Fruit fly (Drosophila melanogaster) whole organism, embryonic: Measurements from ENCODE around the gene CG33489.
"Not testable (repeated sequence)": the region's sequence is repeated elsewhere in the genome, so short reads cannot be mapped to it uniquely, and the experiment has no call there.

Source experiments
- Asciz ChIP-seq: fragments of 200-800 bp; sonication (Bioruptor generic); optimal IDR thresholded peaks from 2 replicates; lab custom pipeline; 2017; ENCODE audit warnings: missing biosample characterization, mild to moderate bottlenecking, missing genetic modification characterization, missing genetic modification reagents
- BEAF-32 ChIP-seq: fragments of 200-800 bp; sonication (Bioruptor generic); optimal IDR thresholded peaks from 3 replicates; lab custom pipeline; 2017; ENCODE audit warnings: missing biosample characterization, missing genetic modification characterization, mild to moderate bottlenecking, moderate library complexity, missing genetic modification reagents
- Bgb ChIP-seq: fragments of 200-800 bp; sonication (Bioruptor generic); IDR thresholded peaks from 2 replicates; pipeline ENCODE4 v1.3.6; 2022; ENCODE audit warnings: missing biosample characterization, missing genetic modification characterization; ENCODE audit not compliant: partially characterized antibody
- Bteb2 ChIP-seq: fragments of 200-800 bp; sonication (Bioruptor generic); optimal IDR thresholded peaks from 2 replicates; lab custom pipeline; 2016; ENCODE audit warnings: missing biosample characterization, missing genetic modification characterization
- CG12236 ChIP-seq: fragments of 200-800 bp; sonication (Bioruptor generic); optimal IDR thresholded peaks from 2 replicates; lab custom pipeline; 2016; ENCODE audit warnings: missing biosample characterization, missing genetic modification characterization
- CG13287 ChIP-seq: fragments of 200-800 bp; sonication (Bioruptor generic); IDR thresholded peaks from 2 replicates; pipeline ENCODE4 v1.3.6; 2022; ENCODE audit warnings: missing biosample characterization, missing genetic modification characterization; ENCODE audit not compliant: partially characterized antibody
- CG14860 ChIP-seq: fragments of 200-800 bp; sonication (Bioruptor generic); IDR thresholded peaks from 3 replicates; pipeline ENCODE4 v1.3.6; 2022; ENCODE audit warnings: missing biosample characterization, missing genetic modification characterization; ENCODE audit not compliant: partially characterized antibody
- CG16813 ChIP-seq: fragments of 200-800 bp; sonication (Bioruptor generic); IDR thresholded peaks from 3 replicates; pipeline ENCODE4 v1.3.6; 2022; ENCODE audit warnings: missing biosample characterization, missing genetic modification characterization; ENCODE audit not compliant: partially characterized antibody
- CG17802 ChIP-seq: fragments of 200-800 bp; sonication (Bioruptor generic); optimal IDR thresholded peaks from 2 replicates; lab custom pipeline; 2018; ENCODE audit warnings: missing biosample characterization, mild to moderate bottlenecking, missing genetic modification characterization, moderate library complexity
- CG2116 ChIP-seq: fragments of 200-800 bp; sonication (Bioruptor generic); optimal IDR thresholded peaks from 3 replicates; lab custom pipeline; 2018; ENCODE audit warnings: missing biosample characterization, mild to moderate bottlenecking, missing genetic modification characterization
- CG2129 ChIP-seq: fragments of 200-800 bp; sonication (Bioruptor generic); IDR thresholded peaks from 2 replicates; pipeline ENCODE4 v1.3.6; 2022; ENCODE audit warnings: missing biosample characterization, missing genetic modification characterization; ENCODE audit not compliant: partially characterized antibody
- CG30020 ChIP-seq: fragments of 200-800 bp; optimal IDR thresholded peaks from 2 replicates; lab custom pipeline; 2019; ENCODE audit warnings: missing biosample characterization, mild to moderate bottlenecking, missing genetic modification characterization, moderate library complexity
- CG6175 ChIP-seq: fragments of 200-800 bp; sonication (Bioruptor generic); IDR thresholded peaks from 3 replicates; pipeline ENCODE4 v1.3.6; 2022; ENCODE audit warnings: missing biosample characterization, missing genetic modification characterization
- CG6791 ChIP-seq: fragments of 200-800 bp; sonication (Bioruptor generic); IDR thresholded peaks from 3 replicates; pipeline ENCODE4 v1.3.6; 2022; ENCODE audit warnings: missing biosample characterization, missing genetic modification characterization; ENCODE audit not compliant: partially characterized antibody
- CG7271 ChIP-seq: fragments of 200-800 bp; sonication (Bioruptor generic); optimal IDR thresholded peaks from 2 replicates; lab custom pipeline; 2018; ENCODE audit warnings: missing biosample characterization, mild to moderate bottlenecking, missing genetic modification characterization, moderate library complexity
- CG7963 ChIP-seq: fragments of 200-800 bp; sonication (Bioruptor generic); IDR thresholded peaks from 3 replicates; pipeline ENCODE4 v1.3.6; 2022; ENCODE audit warnings: missing biosample characterization, missing genetic modification characterization; ENCODE audit not compliant: partially characterized antibody
- Dfd ChIP-seq, 2 experiments: fragments of >200 bp; optimal IDR thresholded peaks; 2 replicates each; lab custom pipeline; 2017; ENCODE audit warnings: missing biosample characterization in 2 of 2, missing genetic modification characterization in 2 of 2
- Dll ChIP-seq: fragments of 200-800 bp; sonication (Bioruptor generic); IDR thresholded peaks from 4 replicates; pipeline ENCODE4 v1.3.6; 2022; ENCODE audit warnings: missing biosample characterization, missing genetic modification characterization; ENCODE audit not compliant: partially characterized antibody
- Dp ChIP-seq: fragments of 200-800 bp; sonication (Bioruptor generic); optimal IDR thresholded peaks from 2 replicates; lab custom pipeline; 2018; ENCODE audit warnings: missing biosample characterization, mild to moderate bottlenecking, missing genetic modification characterization, moderate library complexity
- Dref ChIP-seq: fragments of 200-800 bp; sonication (Bioruptor generic); IDR thresholded peaks from 2 replicates; pipeline ENCODE4 v1.3.6; 2022; ENCODE audit warnings: missing biosample characterization, missing genetic modification characterization
- E2f1 ChIP-seq: fragments of 200-800 bp; sonication (Bioruptor generic); IDR thresholded peaks from 2 replicates; pipeline ENCODE4 v1.3.6; 2022; ENCODE audit warnings: missing biosample characterization, missing genetic modification characterization
- Fer3 ChIP-seq: fragments of 200-800 bp; sonication (Bioruptor generic); optimal IDR thresholded peaks from 2 replicates; lab custom pipeline; 2018; ENCODE audit warnings: missing biosample characterization, mild to moderate bottlenecking, missing genetic modification characterization, moderate library complexity
- HLH4C ChIP-seq: fragments of 200-800 bp; sonication (Bioruptor generic); IDR thresholded peaks from 3 replicates; pipeline ENCODE4 v1.3.6; 2022; ENCODE audit warnings: missing biosample characterization, missing genetic modification characterization; ENCODE audit not compliant: partially characterized antibody
- Hr39 ChIP-seq: fragments of >200 bp; optimal IDR thresholded peaks from 2 replicates; lab custom pipeline; 2017
- MBD-R2 ChIP-seq: fragments of 200-800 bp; sonication (Bioruptor generic); IDR thresholded peaks from 2 replicates; pipeline ENCODE4 v1.3.6; 2022; ENCODE audit warnings: missing biosample characterization, missing genetic modification characterization
- Med ChIP-seq: fragments of 200-800 bp; sonication (Bioruptor generic); peaks from one replicate; lab custom pipeline; 2016; ENCODE audit warnings: missing biosample characterization, missing genetic modification characterization, mild to moderate bottlenecking, inconsistent platforms, moderate library complexity
- Opbp ChIP-seq: fragments of 200-800 bp; sonication (Bioruptor generic); IDR thresholded peaks from 3 replicates; pipeline ENCODE4 v1.3.6; 2022; ENCODE audit warnings: missing biosample characterization, missing genetic modification characterization; ENCODE audit not compliant: partially characterized antibody
- Scr ChIP-seq: fragments of 200-800 bp; sonication (Bioruptor generic); IDR thresholded peaks from 2 replicates; pipeline ENCODE4 v1.3.6; 2022; ENCODE audit warnings: missing biosample characterization, missing genetic modification characterization; ENCODE audit not compliant: partially characterized antibody
- Sry-δ ChIP-seq: fragments of 200-800 bp; sonication (Bioruptor generic); optimal IDR thresholded peaks from 2 replicates; lab custom pipeline; 2016; ENCODE audit warnings: missing biosample characterization, missing genetic modification characterization
- amos ChIP-seq: fragments of 200-800 bp; sonication (Bioruptor generic); IDR thresholded peaks from 2 replicates; pipeline ENCODE4 v1.3.6; 2022; ENCODE audit warnings: missing biosample characterization, missing genetic modification characterization; ENCODE audit not compliant: partially characterized antibody
- ato ChIP-seq: fragments of 200-800 bp; sonication (Bioruptor generic); IDR thresholded peaks from 2 replicates; pipeline ENCODE4 v1.3.6; 2022; ENCODE audit warnings: missing biosample characterization, missing genetic modification characterization; ENCODE audit not compliant: partially characterized antibody
- bbx ChIP-seq: fragments of 200-800 bp; sonication (Bioruptor generic); IDR thresholded peaks from 2 replicates; pipeline ENCODE4 v1.3.6; 2022; ENCODE audit warnings: missing biosample characterization, missing genetic modification characterization; ENCODE audit not compliant: partially characterized antibody
- chinmo ChIP-seq: fragments of 200-800 bp; sonication (Bioruptor generic); IDR thresholded peaks from 4 replicates; pipeline ENCODE4 v1.3.6; 2022; ENCODE audit warnings: missing biosample characterization, missing genetic modification characterization; ENCODE audit not compliant: partially characterized antibody
- hb ChIP-seq: fragments of 200-800 bp; sonication (Bioruptor generic); IDR thresholded peaks from 3 replicates; pipeline ENCODE4 v1.3.6; 2022; ENCODE audit warnings: missing biosample characterization, missing genetic modification characterization; ENCODE audit not compliant: partially characterized antibody
- inv ChIP-seq: fragments of 200-800 bp; sonication (Bioruptor generic); IDR thresholded peaks from 2 replicates; pipeline ENCODE4 v1.3.6; 2022; ENCODE audit warnings: missing biosample characterization, missing genetic modification characterization; ENCODE audit not compliant: partially characterized antibody
- ken ChIP-seq: fragments of 200-800 bp; sonication (Bioruptor generic); IDR thresholded peaks from 3 replicates; pipeline ENCODE4 v1.3.6; 2022; ENCODE audit warnings: missing biosample characterization, missing genetic modification characterization
- klu ChIP-seq: fragments of 200-800 bp; sonication (Bioruptor generic); IDR thresholded peaks from 2 replicates; pipeline ENCODE4 v1.3.6; 2022; ENCODE audit warnings: missing biosample characterization, missing genetic modification characterization
- knrl ChIP-seq: fragments of 200-800 bp; sonication (Bioruptor generic); IDR thresholded peaks from 3 replicates; pipeline ENCODE4 v1.3.6; 2022; ENCODE audit warnings: missing biosample characterization, missing genetic modification characterization; ENCODE audit not compliant: partially characterized antibody
- row ChIP-seq: fragments of 200-800 bp; sonication (Bioruptor generic); IDR thresholded peaks from 3 replicates; pipeline ENCODE4 v1.3.6; 2022; ENCODE audit warnings: missing biosample characterization, missing genetic modification characterization
- sens ChIP-seq: fragments of 200-800 bp; sonication (Bioruptor generic); peaks from one replicate; lab custom pipeline; 2016; ENCODE audit warnings: missing biosample characterization, missing genetic modification characterization
- sna ChIP-seq: fragments of 200-800 bp; sonication (Bioruptor generic); IDR thresholded peaks from 2 replicates; pipeline ENCODE4 v1.3.6; 2022; ENCODE audit warnings: missing biosample characterization, missing genetic modification characterization; ENCODE audit not compliant: partially characterized antibody
- ssp ChIP-seq: fragments of 200-800 bp; sonication (Bioruptor generic); IDR thresholded peaks from 2 replicates; pipeline ENCODE4 v1.3.6; 2022; ENCODE audit warnings: missing biosample characterization, missing genetic modification characterization
- stwl ChIP-seq: fragments of 200-800 bp; sonication (Bioruptor generic); optimal IDR thresholded peaks from 3 replicates; lab custom pipeline; 2018; ENCODE audit warnings: missing biosample characterization, mild to moderate bottlenecking, missing genetic modification characterization, moderate library complexity
- vnd ChIP-seq: fragments of 200-800 bp; sonication (Bioruptor generic); IDR thresholded peaks from 3 replicates; pipeline ENCODE4 v1.3.6; 2022; ENCODE audit warnings: missing biosample characterization, missing genetic modification characterization; ENCODE audit not compliant: partially characterized antibody
- wor ChIP-seq: fragments of 200-800 bp; sonication (Bioruptor generic); IDR thresholded peaks from 2 replicates; pipeline ENCODE4 v1.3.6; 2022; ENCODE audit warnings: missing biosample characterization, missing genetic modification characterization

The CG33489 gene

DNA sequence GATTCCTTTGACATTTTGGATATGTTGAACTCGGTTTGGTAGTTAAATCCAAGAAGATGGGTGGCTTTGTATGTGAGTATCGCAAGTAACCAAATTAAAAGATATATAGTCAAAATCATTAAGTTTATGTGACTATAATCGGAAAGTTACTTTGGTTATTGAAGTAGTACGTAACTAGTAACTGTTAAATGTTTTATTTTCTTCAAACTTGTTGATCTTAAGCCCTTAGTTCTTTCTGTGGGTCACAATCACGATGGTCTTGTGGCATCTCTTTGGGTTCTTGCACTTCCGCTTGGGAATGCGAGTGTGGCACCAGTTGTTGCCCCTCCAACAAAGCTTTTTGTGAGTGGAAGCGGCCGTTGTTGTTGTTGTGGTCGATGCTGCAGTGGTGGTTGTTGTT, at the start of gene CG33489:
Gene CG33489 (minus strand): TSS at position 101 of the 400 bp plus-strand sequence.
- TF ChIP-seq stwl (tag; lab: Kevin White, UChicago); ken (GFP tag; lab: Robert Waterston, UW); CG12236: not testable (repeated sequence)

DNA sequence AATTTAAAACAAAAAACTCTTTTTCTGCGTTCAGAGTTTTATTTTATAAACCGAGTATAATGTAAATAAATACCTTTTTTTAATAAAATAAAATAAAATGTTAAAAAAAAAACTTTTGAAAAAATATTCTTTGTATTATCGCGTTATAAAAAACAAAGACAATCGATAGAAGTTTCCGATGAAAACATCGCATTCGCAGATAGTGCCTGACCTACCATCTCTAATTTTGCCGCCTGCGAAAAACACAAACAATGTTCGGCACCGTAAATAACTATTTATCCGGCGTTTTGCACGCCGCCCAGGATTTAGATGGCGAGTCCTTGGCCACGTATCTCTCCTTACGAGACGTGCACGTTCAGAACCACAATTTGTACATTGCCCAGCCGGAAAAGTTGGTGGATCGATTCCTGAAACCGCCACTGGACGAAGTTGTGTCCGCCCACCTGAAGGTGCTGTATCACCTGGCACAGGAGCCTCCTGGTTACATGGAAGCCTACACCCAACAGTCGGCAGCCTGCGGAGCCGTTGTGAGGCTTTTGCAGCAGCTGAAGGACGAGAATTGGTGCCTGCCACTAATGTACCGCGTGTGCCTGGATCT, 49.5 kb upstream of the CG33489 start, which contains the start of gene PCID2:
Gene PCID2 (plus strand): TSS at position 213 of the 598 bp plus-strand sequence.
- TF ChIP-seq bbx (GFP tag; lab: Robert Waterston, UW) (peak; percentile 80), Sry-δ (GFP tag; lab: Kevin White, UChicago) (peak; percentile 77), Bteb2 (GFP tag; lab: Kevin White, UChicago) (no peak), CG2116 (peak; percentile 33), E2f1 (GFP tag; lab: Robert Waterston, UW) (no peak), Med (peak; percentile 35), MBD-R2 (GFP tag; lab: Robert Waterston, UW) (peak; percentile 58), stwl (tag; lab: Kevin White, UChicago) (peak; percentile 68), Asciz (GFP tag; lab: Kevin White, UChicago) (no peak), CG30020 (no peak), hb (GFP tag; lab: Robert Waterston, UW) (peak; percentile 69), Opbp (GFP tag; lab: Robert Waterston, UW) (peak; percentile 76; the same call in 2 of the 3 replicates), CG7271 (tag; lab: Kevin White, UChicago) (no peak), CG13287 (GFP tag; lab: Robert Waterston, UW) (peak; percentile 89), CG17802 (tag; lab: Kevin White, UChicago) (no peak), CG6791 (GFP tag; lab: Robert Waterston, UW) (peak; percentile 77), sna (GFP tag; lab: Robert Waterston, UW) (peak; percentile 80), klu (GFP tag; lab: Robert Waterston, UW) (no peak), CG2129 (GFP tag; lab: Robert Waterston, UW) (peak; percentile 58), chinmo (0 out of 4 replicates have a peak, but pooled peaks have one; percentile 71), row (GFP tag; lab: Robert Waterston, UW) (peak; percentile 33; the same call in 1 of the 3 replicates), vnd (GFP tag; lab: Robert Waterston, UW) (peak; percentile 77), Hr39 (no peak), Dfd (GFP tag; optimal IDR thresholded peaks at IDR 0.05; lab: Kevin White, UChicago) (no peak), HLH4C (GFP tag; lab: Robert Waterston, UW) (peak; percentile 68; the same call in 1 of the 3 replicates), Dref (GFP tag; lab: Robert Waterston, UW) (peak; percentile 74), wor (GFP tag; lab: Robert Waterston, UW) (no peak), sens (peak; percentile 28), Dp (GFP tag; lab: Kevin White, UChicago) (peak; percentile 32), knrl (peak; percentile 79), amos (GFP tag; lab: Robert Waterston, UW) (peak; percentile 83), CG16813 (peak; percentile 74), CG6175 (no peak), Fer3 (tag; lab: Kevin White, UChicago) (no peak), ssp (GFP tag; lab: Robert Waterston, UW) (no peak), ato (GFP tag; lab: Robert Waterston, UW) (peak; percentile 45; the same call in 1 of the 2 replicates), CG7963 (GFP tag; lab: Robert Waterston, UW) (peak; percentile 53; the same call in 1 of the 3 replicates), CG14860 (peak; percentile 60; the same call in 2 of the 3 replicates), Dll (peak; percentile 87), Scr (GFP tag; lab: Robert Waterston, UW) (peak; percentile 83), BEAF-32 (GFP tag; lab: Kevin White, UChicago) (peak; percentile 68), Bgb (GFP tag; lab: Robert Waterston, UW) (peak; percentile 74), inv (GFP tag; lab: Robert Waterston, UW) (peak; percentile 64)
